Fruit fly (Drosophila melanogaster): ENCODE results near the gene Nepl19.
A peak's percentile ranks its signal among the peaks of the same experiment; 100 is the strongest.

Gene Nepl19

dm6 chr3R:28904816-28905435 is 25.0 kb upstream of the Nepl19 start (continued):
- TF ChIP-seq Drgx (GFP tag; IDR thresholded peaks at IDR 0.05): peak; percentile 83
- no peak for TF ChIP-seq lbe (GFP tag; optimal IDR thresholded peaks at IDR 0.05)
- peak; percentile 58 for TF ChIP-seq NC2β (GFP tag; optimal IDR thresholded peaks at IDR 0.05)
- no peak for TF ChIP-seq Sox100B (GFP tag; optimal IDR thresholded peaks at IDR 0.05)
- peak; percentile 58 for TF ChIP-seq CG14050 (GFP tag; IDR thresholded peaks at IDR 0.05)
- peak; percentile 63 for TF ChIP-seq Myb (GFP tag; optimal IDR thresholded peaks at IDR 0.05)
- TF ChIP-seq da (GFP tag; optimal IDR thresholded peaks at IDR 0.05): peak; percentile 49
- no peak for TF ChIP-seq exex (tag; optimal IDR thresholded peaks at IDR 0.05)
- no peak for TF ChIP-seq dmrt11E (tag; optimal IDR thresholded peaks at IDR 0.05)
- peak; percentile 68 for TF ChIP-seq CG11560 (tag; IDR thresholded peaks at IDR 0.05)
- TF ChIP-seq hth (optimal IDR thresholded peaks at IDR 0.05): no peak
- TF ChIP-seq pita (GFP tag; optimal IDR thresholded peaks at IDR 0.05): no peak
- no peak for TF ChIP-seq zf30C (GFP tag; optimal IDR thresholded peaks at IDR 0.05)
- TF ChIP-seq Sry-β (GFP tag; optimal IDR thresholded peaks at IDR 0.05): no peak
- peak; percentile 22 for TF ChIP-seq CG5245 (GFP tag; optimal IDR thresholded peaks at IDR 0.05)
- no peak for TF ChIP-seq Hr39 (optimal IDR thresholded peaks at IDR 0.05)
- no peak for TF ChIP-seq Lpt (GFP tag; optimal IDR thresholded peaks at IDR 0.05)
- no peak for TF ChIP-seq CG30020 (tag; optimal IDR thresholded peaks at IDR 0.05)
- peak; percentile 79; the same call in 1 of the 2 replicates for TF ChIP-seq wdn (GFP tag; IDR thresholded peaks at IDR 0.05)
- TF ChIP-seq knrl (GFP tag; IDR thresholded peaks at IDR 0.05; ENCODE audit: partially characterized antibody): no peak
- peak; percentile 83 for TF ChIP-seq H2.0 (GFP tag; IDR thresholded peaks at IDR 0.05)
- peak; percentile 82 for TF ChIP-seq unpg (GFP tag; optimal IDR thresholded peaks at IDR 0.05)
- TF ChIP-seq klu (GFP tag; IDR thresholded peaks at IDR 0.05): peak; percentile 68; the same call in 1 of the 2 replicates
- peak; percentile 57 for TF ChIP-seq caup (GFP tag; optimal IDR thresholded peaks at IDR 0.05; ENCODE audit: severe bottlenecking)
- TF ChIP-seq Hr3 (GFP tag; optimal IDR thresholded peaks at IDR 0.05): peak; percentile 65
- no peak for TF ChIP-seq HLHmδ (GFP tag; optimal IDR thresholded peaks at IDR 0.05)
- TF ChIP-seq kay (GFP tag; optimal IDR thresholded peaks at IDR 0.05): peak; percentile 38
- no peak for TF ChIP-seq CG3726 (GFP tag; IDR thresholded peaks at IDR 0.05)
- TF ChIP-seq CG9215 (GFP tag; IDR thresholded peaks at IDR 0.05): peak; percentile 81
- peak; percentile 42 to 79 for TF ChIP-seq chif (GFP tag; optimal IDR thresholded peaks at IDR 0.05)
- TF ChIP-seq CG14860 (GFP tag; IDR thresholded peaks at IDR 0.05; ENCODE audit: partially characterized antibody): no peak
- no peak for TF ChIP-seq CG10959 (GFP tag; IDR thresholded peaks at IDR 0.05)
- peak; percentile 76 for TF ChIP-seq Dad (GFP tag; optimal IDR thresholded peaks at IDR 0.05)
- peak; percentile 67 for TF ChIP-seq CG11504 (tag; optimal IDR thresholded peaks at IDR 0.05)
- peak; percentile 23 for TF ChIP-seq Sry-δ (GFP tag; optimal IDR thresholded peaks at IDR 0.05)
- peak; percentile 33 for TF ChIP-seq CG4707 (GFP tag; optimal IDR thresholded peaks at IDR 0.05)
- no peak for TF ChIP-seq yki (optimal IDR thresholded peaks at IDR 0.05)
- no peak for TF ChIP-seq inv (GFP tag; IDR thresholded peaks at IDR 0.05; ENCODE audit: partially characterized antibody)
- 0 out of 2 replicates have a peak, but pooled peaks have one; percentile 29 for TF ChIP-seq GATAe (GFP tag; conservative IDR thresholded peaks at IDR 0.05)
- TF ChIP-seq BtbVII (GFP tag; optimal IDR thresholded peaks at IDR 0.05): peak; percentile 30
- peak; percentile 71 for TF ChIP-seq CG33213 (GFP tag; optimal IDR thresholded peaks at IDR 0.05)
- peak; percentile 73 for TF ChIP-seq emc (GFP tag; optimal IDR thresholded peaks at IDR 0.05)
- TF ChIP-seq vfl (GFP tag; optimal IDR thresholded peaks at IDR 0.05): peak; percentile 59
- TF ChIP-seq CG12769 (tag; optimal IDR thresholded peaks at IDR 0.05): peak; percentile 93
- no peak for TF ChIP-seq CG6254 (GFP tag; optimal IDR thresholded peaks at IDR 0.05)
- TF ChIP-seq Ssrp (tag; optimal IDR thresholded peaks at IDR 0.05): peak; percentile 61
- TF ChIP-seq Vsx1 (GFP tag; optimal IDR thresholded peaks at IDR 0.05): no peak

Measured in whole organism, embryonic.